Fruit fly (Drosophila melanogaster): Measurements from ENCODE around the gene Ip259.
A peak's percentile ranks its signal among the peaks of the same experiment; 100 is the strongest.

Ip259 gene

DNA sequence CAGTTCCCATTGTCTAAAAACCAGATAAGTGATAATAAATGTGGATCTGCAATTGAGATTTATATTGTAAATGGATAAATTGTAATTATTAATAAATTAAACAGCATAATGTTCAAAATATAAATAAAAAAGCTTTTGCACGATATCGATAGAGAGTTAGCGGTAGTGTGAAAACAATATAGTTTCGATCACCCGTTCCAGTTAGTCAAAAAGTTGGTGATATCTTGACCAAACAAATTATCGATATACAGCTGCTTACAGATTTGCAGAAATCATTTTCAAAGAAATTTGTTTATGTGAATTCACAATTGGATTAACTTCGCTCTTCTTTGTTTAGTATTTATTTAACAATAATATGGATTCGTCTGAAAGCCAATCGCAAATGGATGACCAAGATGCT, 31.0 kb downstream of the Ip259 start, which contains the start of gene Nse4 (continued):
- no peak for TF ChIP-seq chif (GFP tag; optimal IDR thresholded peaks at IDR 0.05)
- TF ChIP-seq Mad (GFP tag; optimal IDR thresholded peaks at IDR 0.05), result no peak
- no peak for TF ChIP-seq CG10366 (GFP tag; IDR thresholded peaks at IDR 0.05)
- no peak for TF ChIP-seq CG4424 (GFP tag; optimal IDR thresholded peaks at IDR 0.05)
- no peak for TF ChIP-seq Atf3 (GFP tag; optimal IDR thresholded peaks at IDR 0.05)
- TF ChIP-seq fru (optimal IDR thresholded peaks at IDR 0.05), result no peak
- TF ChIP-seq CG7745 (tag; optimal IDR thresholded peaks at IDR 0.05), result no peak
- no peak for TF ChIP-seq CG2889 (GFP tag; IDR thresholded peaks at IDR 0.05)
- peak; percentile 77; the same call in 2 of the 3 replicates for TF ChIP-seq Opbp (GFP tag; IDR thresholded peaks at IDR 0.05; ENCODE audit: partially characterized antibody)
- no peak for TF ChIP-seq tio (GFP tag; optimal IDR thresholded peaks at IDR 0.05)
- TF ChIP-seq CG11247 (GFP tag; IDR thresholded peaks at IDR 0.05), result no peak
- TF ChIP-seq HLH54F (GFP tag; optimal IDR thresholded peaks at IDR 0.05), result no peak
- TF ChIP-seq Eip74EF (GFP tag; optimal IDR thresholded peaks at IDR 0.05), result no peak
- no peak for TF ChIP-seq CG13775 (GFP tag; optimal IDR thresholded peaks at IDR 0.05)
- peak; percentile 88 for TF ChIP-seq vnd (GFP tag; IDR thresholded peaks at IDR 0.05; ENCODE audit: partially characterized antibody)
- TF ChIP-seq wek (GFP tag; optimal IDR thresholded peaks at IDR 0.05), result no peak
- TF ChIP-seq Asciz (GFP tag; optimal IDR thresholded peaks at IDR 0.05), result no peak
- no peak for TF ChIP-seq CG10565 (GFP tag; optimal IDR thresholded peaks at IDR 0.05)
- TF ChIP-seq CG7357 (GFP tag; IDR thresholded peaks at IDR 0.05), result peak; percentile 85
- no peak for TF ChIP-seq dmrt99B (tag; optimal IDR thresholded peaks at IDR 0.05)
- peak; percentile 84; the same call in 1 of the 2 replicates for TF ChIP-seq amos (GFP tag; IDR thresholded peaks at IDR 0.05; ENCODE audit: partially characterized antibody)
- peak; percentile 90 for TF ChIP-seq CG7963 (GFP tag; IDR thresholded peaks at IDR 0.05; ENCODE audit: partially characterized antibody)
- peak; percentile 97 for TF ChIP-seq CG30020 (tag; optimal IDR thresholded peaks at IDR 0.05)
- TF ChIP-seq sisA (GFP tag; IDR thresholded peaks at IDR 0.05), result no peak
- no peak for TF ChIP-seq sr (GFP tag; IDR thresholded peaks at IDR 0.05)
- no peak for TF ChIP-seq en (GFP tag; optimal IDR thresholded peaks at IDR 0.05)
- TF ChIP-seq CG14710 (tag; optimal IDR thresholded peaks at IDR 0.05), result peak; percentile 34
- no peak for TF ChIP-seq pnt (GFP tag; optimal IDR thresholded peaks at IDR 0.05)
- TF ChIP-seq Dll (GFP tag; IDR thresholded peaks at IDR 0.05; ENCODE audit: partially characterized antibody), result peak; percentile 77
- peak; percentile 83 for TF ChIP-seq nerfin-2 (GFP tag; IDR thresholded peaks at IDR 0.05; ENCODE audit: partially characterized antibody)
- no peak for TF ChIP-seq CG3065 (GFP tag; optimal IDR thresholded peaks at IDR 0.05)
- no peak for TF ChIP-seq MTF-1 (GFP tag; optimal IDR thresholded peaks at IDR 0.05; ENCODE audit: borderline replicate concordance)
- no peak for TF ChIP-seq CG15479 (GFP tag; optimal IDR thresholded peaks at IDR 0.05)
- TF ChIP-seq CG13123 (GFP tag; optimal IDR thresholded peaks at IDR 0.05), result no peak
- no peak for TF ChIP-seq CG13894 (tag; optimal IDR thresholded peaks at IDR 0.05)
- no peak for TF ChIP-seq ash1 (GFP tag; optimal IDR thresholded peaks at IDR 0.05)
- no peak for TF ChIP-seq CG9727 (GFP tag; optimal IDR thresholded peaks at IDR 0.05)
- no peak for TF ChIP-seq CG11085 (GFP tag; IDR thresholded peaks at IDR 0.05)
- TF ChIP-seq CG10462 (GFP tag; optimal IDR thresholded peaks at IDR 0.05), result no peak
- TF ChIP-seq dan (GFP tag; IDR thresholded peaks at IDR 0.05), result no peak
- no peak for TF ChIP-seq CTCF (GFP tag; optimal IDR thresholded peaks at IDR 0.05)
- TF ChIP-seq cas (GFP tag; IDR thresholded peaks at IDR 0.05), result no peak
- TF ChIP-seq fd64A (GFP tag; optimal IDR thresholded peaks at IDR 0.05), result no peak
- no peak for TF ChIP-seq YL-1 (GFP tag; optimal IDR thresholded peaks at IDR 0.05)
- no peak for TF ChIP-seq dimm (GFP tag; IDR thresholded peaks at IDR 0.05)
- no peak for TF ChIP-seq CG14667 (GFP tag; IDR thresholded peaks at IDR 0.05)
- no peak for TF ChIP-seq Ets65A (GFP tag)
- TF ChIP-seq fu2 (GFP tag; optimal IDR thresholded peaks at IDR 0.05), result no peak
- no peak for TF ChIP-seq CG2129 (GFP tag; IDR thresholded peaks at IDR 0.05; ENCODE audit: partially characterized antibody)
- TF ChIP-seq bab2 (GFP tag; optimal IDR thresholded peaks at IDR 0.05), result no peak
- no peak for TF ChIP-seq oc (tag; optimal IDR thresholded peaks at IDR 0.05)
- no peak for TF ChIP-seq Ada2b (GFP tag; IDR thresholded peaks at IDR 0.05)
